Worm (Caenorhabditis elegans) whole organism, L4 larva: ENCODE data around the gene fmo-1.

Experiments used
- R02D3.7 ChIP-seq: fragments of 150-350 bp; sonication (generic microtip); optimal IDR thresholded peaks from 3 replicates; lab custom pipeline; 2014; ENCODE audit warnings: missing biosample characterization, missing genetic modification characterization
- Y5F2A.4 ChIP-seq: fragments of 200-800 bp; sonication (Bioruptor generic); optimal IDR thresholded peaks from 2 replicates; lab custom pipeline; 2018; ENCODE audit warnings: mild to moderate bottlenecking, missing genetic modification characterization, missing compliant biosample characterization
- arid-1 ChIP-seq: fragments of 200-800 bp; sonication (Bioruptor generic); conservative IDR thresholded peaks from 2 replicates; pipeline ENCODE4 v1.3.6; 2022; ENCODE audit warnings: missing genetic modification reagents, missing genetic modification characterization, missing compliant biosample characterization
- daf-16 ChIP-seq, 3 experiments: sonication (generic microtip); optimal IDR thresholded peaks; 2 replicates each; lab custom pipeline; 2016 to 2017; ENCODE audit warnings: missing genetic modification characterization in 3 of 3, missing genetic modification reagents in 3 of 3, mild to moderate bottlenecking in 2 of 3, missing compliant biosample characterization in 2 of 3, missing biosample characterization in 1 of 3, moderate library complexity in 1 of 3
- hmg-1.1 ChIP-seq: fragments of 200-800 bp; sonication (Bioruptor generic); IDR thresholded peaks from 2 replicates; pipeline ENCODE4 v1.3.6; 2022; ENCODE audit warnings: missing genetic modification reagents, missing genetic modification characterization, missing compliant biosample characterization
- lin-15B ChIP-seq: fragments of 150-350 bp; sonication (generic microtip); optimal IDR thresholded peaks from 3 replicates; lab custom pipeline; 2014; ENCODE audit warnings: missing biosample characterization, missing genetic modification characterization
- lin-38 ChIP-seq: fragments of 200-800 bp; sonication (Bioruptor generic); IDR thresholded peaks from 2 replicates; pipeline ENCODE4 v1.3.6; 2022; ENCODE audit warnings: missing genetic modification reagents, missing genetic modification characterization, missing compliant biosample characterization
- nhr-237 ChIP-seq: sonication (generic microtip); optimal IDR thresholded peaks from 2 replicates; lab custom pipeline; 2017; ENCODE audit warnings: missing biosample characterization, missing genetic modification characterization
- nhr-77 ChIP-seq: fragments of 150-350 bp; optimal IDR thresholded peaks from 2 replicates; lab custom pipeline; 2014; ENCODE audit warnings: missing biosample characterization, missing genetic modification characterization
- snpc-4 ChIP-seq: fragments of 150-350 bp; optimal IDR thresholded peaks from 2 replicates; lab custom pipeline; 2014; ENCODE audit warnings: missing biosample characterization, missing genetic modification characterization
- ztf-11 ChIP-seq: fragments of 150-350 bp; optimal IDR thresholded peaks from 2 replicates; lab custom pipeline; 2014; ENCODE audit warnings: missing biosample characterization, missing genetic modification characterization

- TF ChIP-seq nhr-77 (tag; lab: Kevin White, UChicago) (no peak), daf-16 (GFP tag; optimal IDR thresholded peaks at IDR 0.05; lab: Kevin White, UChicago) (no peak), daf-16 (tag; optimal IDR thresholded peaks at IDR 0.05; lab: Kevin White, UChicago) (no peak), ztf-11 (tag; lab: Kevin White, UChicago) (no peak), arid-1 (GFP tag; lab: Robert Waterston, UW) (no peak), R02D3.7 (no peak), lin-38 (GFP tag; lab: Robert Waterston, UW) (no peak), hmg-1.1 (no peak), lin-15B (tag; lab: Kevin White, UChicago) (no peak), Y5F2A.4 (GFP tag; lab: Kevin White, UChicago) (no peak), nhr-237 (tag; lab: Kevin White, UChicago) (no peak), snpc-4 (tag; lab: Kevin White, UChicago) (no peak)
Observed at ce11 chrIV:10664134-10664533, 2.5 kb downstream of the fmo-1 start, which contains the start of gene K08C7.7.
